Fruit fly (Drosophila melanogaster): ENCODE measurements around the gene CG17026.

CG17026 gene

DNA sequence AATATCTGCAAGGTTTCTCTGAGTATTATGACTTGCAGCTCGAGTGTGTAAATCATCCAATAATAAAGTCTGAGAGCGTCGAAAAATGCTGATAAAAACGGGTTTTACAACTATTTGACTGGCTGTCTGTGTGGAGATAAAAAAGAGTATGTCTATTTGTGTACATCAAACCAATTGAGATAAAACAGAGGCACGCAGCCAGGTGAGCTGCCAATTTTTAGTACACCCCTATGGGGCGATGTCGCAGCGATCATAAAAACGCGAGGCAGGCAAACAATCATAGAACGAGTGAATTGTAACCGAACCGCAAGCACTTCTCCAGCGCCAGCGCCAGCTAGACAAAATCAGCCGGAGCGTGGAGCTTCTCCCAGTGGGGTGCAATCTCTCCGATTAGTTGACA, 4.7 kb downstream of the CG17026 start, which contains the start of gene CG17027 (continued):
- TF ChIP-seq CG6175 (GFP tag; IDR thresholded peaks at IDR 0.05) (peak; percentile 56; the same call in 2 of the 3 replicates), Deaf1 (tag; optimal IDR thresholded peaks at IDR 0.05) (no peak), Dref (GFP tag; IDR thresholded peaks at IDR 0.05) (no peak), CTCF (GFP tag; optimal IDR thresholded peaks at IDR 0.05) (no peak), CG13894 (tag; optimal IDR thresholded peaks at IDR 0.05) (peak; percentile 53), CG17912 (GFP tag; optimal IDR thresholded peaks at IDR 0.05) (no peak), CG2678 (tag; optimal IDR thresholded peaks at IDR 0.05) (peak; percentile 35), CG8944 (GFP tag; optimal IDR thresholded peaks at IDR 0.05) (no peak)

DNA sequence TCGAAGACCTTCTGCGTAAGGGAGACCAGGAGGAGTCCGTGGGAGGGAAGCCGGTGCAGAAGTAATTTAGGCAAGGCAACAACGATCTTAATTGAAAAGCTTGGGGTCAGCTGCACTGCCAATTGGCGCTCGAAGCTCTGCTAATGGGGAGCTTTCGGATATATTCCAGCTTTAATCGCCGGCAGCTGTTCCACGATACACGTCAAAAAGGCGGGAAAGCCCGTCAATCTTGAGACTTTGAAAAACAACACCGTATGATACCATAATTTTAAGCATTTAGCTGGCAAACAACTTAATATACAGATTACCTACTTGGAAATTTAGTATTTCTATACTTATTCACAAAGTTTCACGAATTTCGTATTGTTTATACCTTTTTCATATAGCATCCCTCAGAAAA, 6.2 kb downstream of the CG17026 start:
- TF ChIP-seq Dref (GFP tag; IDR thresholded peaks at IDR 0.05) (no peak), CG10321 (GFP tag; IDR thresholded peaks at IDR 0.05) (no peak), jing (GFP tag; optimal IDR thresholded peaks at IDR 0.05) (no peak), CG4617 (GFP tag; optimal IDR thresholded peaks at IDR 0.05; ENCODE audit: borderline replicate concordance) (no peak), CG12104 (GFP tag; optimal IDR thresholded peaks at IDR 0.05) (no peak), CG30431 (GFP tag; optimal IDR thresholded peaks at IDR 0.05) (no peak), CG11247 (GFP tag; IDR thresholded peaks at IDR 0.05) (no peak), D (optimal IDR thresholded peaks at IDR 0.05) (no peak), D (GFP tag; optimal IDR thresholded peaks at IDR 0.05) (no peak), CG17359 (tag; optimal IDR thresholded peaks at IDR 0.05) (no peak), CG6254 (GFP tag; optimal IDR thresholded peaks at IDR 0.05) (no peak), E2f2 (GFP tag; IDR thresholded peaks at IDR 0.05) (peak; percentile 66), chinmo (GFP tag; IDR thresholded peaks at IDR 0.05; ENCODE audit: partially characterized antibody) (peak; percentile 62; the same call in 1 of the 4 replicates), CG10654 (GFP tag; optimal IDR thresholded peaks at IDR 0.05) (no peak), CG15073 (GFP tag; optimal IDR thresholded peaks at IDR 0.05) (no peak), CG12071 (GFP tag; optimal IDR thresholded peaks at IDR 0.05) (no peak), CG18476 (GFP tag; optimal IDR thresholded peaks at IDR 0.05) (no peak), CG34422 (GFP tag; IDR thresholded peaks at IDR 0.05) (no peak), CG14710 (tag; optimal IDR thresholded peaks at IDR 0.05) (no peak), crol (GFP tag; IDR thresholded peaks at IDR 0.05) (no peak), pb (GFP tag; optimal IDR thresholded peaks at IDR 0.05) (no peak), cad (GFP tag; optimal IDR thresholded peaks at IDR 0.05) (no peak), chn (GFP tag; optimal IDR thresholded peaks at IDR 0.05) (no peak), pum (GFP tag; optimal IDR thresholded peaks at IDR 0.05) (no peak), Trl (optimal IDR thresholded peaks at IDR 0.05) (no peak), Trl (GFP tag; optimal IDR thresholded peaks at IDR 0.05) (no peak), HLH3B (GFP tag; IDR thresholded peaks at IDR 0.05) (no peak), vnd (GFP tag; IDR thresholded peaks at IDR 0.05; ENCODE audit: partially characterized antibody) (no peak), CG2678 (tag; optimal IDR thresholded peaks at IDR 0.05) (no peak), Dp (GFP tag; optimal IDR thresholded peaks at IDR 0.05) (peak; percentile 36), crp (GFP tag; optimal IDR thresholded peaks at IDR 0.05) (peak in 1 of 2 experiments; percentile 48), bbx (GFP tag; IDR thresholded peaks at IDR 0.05; ENCODE audit: partially characterized antibody) (no peak), zfh2 (GFP tag; optimal IDR thresholded peaks at IDR 0.05) (no peak), tin (GFP tag; optimal IDR thresholded peaks at IDR 0.05) (no peak), CG9797 (GFP tag; optimal IDR thresholded peaks at IDR 0.05) (no peak), nerfin-1 (tag; optimal IDR thresholded peaks at IDR 0.05) (no peak), CG3065 (GFP tag; optimal IDR thresholded peaks at IDR 0.05) (no peak), sqz (GFP tag; optimal IDR thresholded peaks at IDR 0.05) (no peak), zfh1 (GFP tag; IDR thresholded peaks at IDR 0.05) (no peak), CG9437 (GFP tag; optimal IDR thresholded peaks at IDR 0.05) (no peak), E2f1 (GFP tag; IDR thresholded peaks at IDR 0.05) (0 out of 2 replicates have a peak, but pooled peaks have one; percentile 7), Rfx (GFP tag; IDR thresholded peaks at IDR 0.05) (no peak), slou (GFP tag; optimal IDR thresholded peaks at IDR 0.05) (no peak)

Data from whole organism, embryonic.